Worm (Caenorhabditis elegans): ENCODE measurements around the gene srg-39.

- TF ChIP-seq aly-2 (tag; optimal IDR thresholded peaks at IDR 0.05) (no peak), lin-13 (GFP tag; optimal IDR thresholded peaks at IDR 0.05) (no peak), sma-9 (GFP tag; optimal IDR thresholded peaks at IDR 0.05) (no peak), sma-9 (tag; optimal IDR thresholded peaks at IDR 0.05) (no peak), elt-1 (tag; optimal IDR thresholded peaks at IDR 0.05) (no peak), lin-39 (tag; optimal IDR thresholded peaks at IDR 0.05) (no peak), unc-62 (GFP tag; optimal IDR thresholded peaks at IDR 0.05) (no peak), skn-1 (tag; optimal IDR thresholded peaks at IDR 0.05) (no peak), peb-1 (tag; optimal IDR thresholded peaks at IDR 0.05) (no peak), ama-1 (optimal IDR thresholded peaks at IDR 0.05) (no peak), nhr-11 (tag; optimal IDR thresholded peaks at IDR 0.05) (no peak)
Observed at ce11 chrV:11119294-11119755, 32.9 kb downstream of the srg-39 start, which contains the start of gene scb-1.

Measured in whole organism, L2 larva.